Worm (Caenorhabditis elegans) whole organism, L4 larva: ENCODE measurements around the gene F47B8.14.
"Not testable (repeated sequence)": the region's sequence is repeated elsewhere in the genome, so short reads cannot be mapped to it uniquely, and the experiment has no call there.

Source experiments
- F49E8.2 ChIP-seq: sonication (generic microtip); optimal IDR thresholded peaks from 2 replicates; lab custom pipeline; 2016; ENCODE audit warnings: missing compliant biosample characterization, mild to moderate bottlenecking, missing genetic modification characterization, borderline replicate concordance
- gei-8 ChIP-seq: fragments of 200-800 bp; sonication (Bioruptor generic); optimal IDR thresholded peaks from 2 replicates; lab custom pipeline; 2018; ENCODE audit warnings: mild to moderate bottlenecking, missing genetic modification characterization, missing compliant biosample characterization
- lin-38 ChIP-seq: fragments of 200-800 bp; sonication (Bioruptor generic); IDR thresholded peaks from 2 replicates; pipeline ENCODE4 v1.3.6; 2022; ENCODE audit warnings: missing genetic modification reagents, missing genetic modification characterization, missing compliant biosample characterization
- pqm-1 ChIP-seq: sonication (generic microtip); optimal IDR thresholded peaks from 2 replicates; lab custom pipeline; 2017; ENCODE audit warnings: missing biosample characterization, missing genetic modification characterization

DNA sequence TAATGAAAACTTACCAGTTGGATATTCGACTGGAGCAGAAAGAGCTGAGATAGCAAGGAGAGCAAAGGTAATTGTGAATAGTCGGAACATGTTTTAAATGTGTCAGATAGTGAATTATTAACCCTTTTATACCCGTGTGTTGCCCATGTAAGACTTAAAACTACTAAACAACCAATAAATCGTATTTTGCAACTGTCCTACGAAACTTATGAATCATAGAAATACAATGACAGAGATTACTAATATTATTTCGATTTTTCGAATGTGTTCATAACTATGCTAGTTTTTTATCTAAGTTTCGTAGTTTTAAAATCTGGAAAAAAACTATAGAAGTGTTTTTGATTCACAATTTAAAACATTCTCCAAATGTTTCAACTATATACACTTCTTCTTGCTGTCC lies 13.6 kb upstream of the F47B8.14 start, which contains the start of gene spig-4:
- TF ChIP-seq F49E8.2 (tag; lab: Kevin White, UChicago); gei-8 (GFP tag; lab: Kevin White, UChicago); pqm-1 (tag; lab: Kevin White, UChicago); lin-38 (GFP tag; lab: Robert Waterston, UW): not testable (repeated sequence)
